Worm (Caenorhabditis elegans): Measurements from ENCODE around the gene rpl-23.

The rpl-23 gene

DNA sequence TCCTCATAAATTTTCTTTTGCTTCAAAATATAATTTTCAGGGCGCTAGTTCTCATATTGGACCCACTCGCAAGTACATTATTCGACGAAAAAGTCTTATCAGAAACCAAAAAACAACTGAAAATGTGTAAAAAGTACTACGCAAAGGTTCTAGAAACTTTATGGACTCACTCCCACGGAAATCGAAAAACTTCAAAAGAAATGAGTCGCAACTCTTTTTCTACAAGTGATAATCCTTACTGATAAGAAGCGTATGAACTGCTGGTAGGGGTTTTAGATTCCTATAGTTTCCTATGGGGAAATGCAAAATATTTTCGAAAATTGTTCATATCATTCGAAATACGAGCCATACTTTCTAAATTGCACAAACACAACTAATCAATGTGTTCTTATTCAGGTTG, 38.7 kb upstream of the rpl-23 start, which contains the start of gene B0244.5:
Gene B0244.5, plus strand, starts transcription at position 301 of the 400 bp plus-strand sequence.
- TF ChIP-seq mxl-1 (tag; optimal IDR thresholded peaks at IDR 0.05) (no peak), attf-3 (GFP tag; conservative IDR thresholded peaks at IDR 0.05) (no peak), B0019.2 (GFP tag; conservative IDR thresholded peaks at IDR 0.05) (no peak), gei-17 (GFP tag; optimal IDR thresholded peaks at IDR 0.05) (no peak), hrde-1 (tag; optimal IDR thresholded peaks at IDR 0.05; ENCODE audit: borderline replicate concordance) (no peak), egrh-3 (GFP tag; IDR thresholded peaks at IDR 0.05) (no peak)

DNA sequence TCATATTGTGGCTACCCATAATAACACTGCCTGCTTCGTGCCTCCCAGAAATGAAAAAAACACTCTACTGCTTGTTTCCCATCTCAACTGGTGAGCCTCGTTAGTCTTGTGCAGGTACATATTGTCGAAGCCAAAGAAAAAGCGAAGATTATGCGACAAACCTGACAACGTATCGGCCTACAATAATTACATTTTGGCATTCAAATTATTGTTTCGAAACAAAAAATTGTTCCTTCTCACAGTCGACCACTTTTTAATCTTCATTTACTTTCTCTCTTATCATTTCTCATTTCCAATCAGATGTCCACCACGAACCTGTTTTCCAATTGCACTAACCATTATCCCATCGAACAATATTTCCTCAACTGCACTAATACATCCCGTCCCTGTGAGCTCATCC, 37.2 kb upstream of the rpl-23 start, which contains the start of gene B0244.15:
Gene B0244.15, plus strand, starts transcription at position 301 of the 400 bp plus-strand sequence.
- TF ChIP-seq bed-1 (GFP tag; IDR thresholded peaks at IDR 0.05), result no peak
- TF ChIP-seq akir-1 (GFP tag; optimal IDR thresholded peaks at IDR 0.05), result no peak
- TF ChIP-seq ztf-26 (tag; optimal IDR thresholded peaks at IDR 0.05), result no peak
- TF ChIP-seq hsf-1 (GFP tag; IDR thresholded peaks at IDR 0.05), result no peak
- TF ChIP-seq nhr-179 (tag; optimal IDR thresholded peaks at IDR 0.05), result no peak
- TF ChIP-seq nhr-90 (tag; optimal IDR thresholded peaks at IDR 0.05), result no peak
- no peak for TF ChIP-seq gei-17 (GFP tag; optimal IDR thresholded peaks at IDR 0.05)
- no peak for TF ChIP-seq cebp-1 (GFP tag; IDR thresholded peaks at IDR 0.05)
- no peak for TF ChIP-seq cebp-1 (tag; optimal IDR thresholded peaks at IDR 0.05)
- no peak for TF ChIP-seq ceh-40 (GFP tag; IDR thresholded peaks at IDR 0.05)
- no peak for TF ChIP-seq mcd-1 (GFP tag; IDR thresholded peaks at IDR 0.05)
- TF ChIP-seq nhr-27 (tag; optimal IDR thresholded peaks at IDR 0.05), result no peak
- TF ChIP-seq fkh-3 (tag; optimal IDR thresholded peaks at IDR 0.05), result no peak
- TF ChIP-seq B0261.1 (tag; optimal IDR thresholded peaks at IDR 0.05), result no peak
- TF ChIP-seq F57C9.4 (tag; optimal IDR thresholded peaks at IDR 0.05), result no peak
- no peak for TF ChIP-seq ceh-27 (GFP tag; optimal IDR thresholded peaks at IDR 0.05)
- TF ChIP-seq B0035.1 (tag; optimal IDR thresholded peaks at IDR 0.05), result no peak
- TF ChIP-seq Y79H2A.3 (GFP tag; conservative IDR thresholded peaks at IDR 0.05), result no peak
- TF ChIP-seq sptf-2 (GFP tag; optimal IDR thresholded peaks at IDR 0.05), result no peak
- TF ChIP-seq chd-7 (tag; optimal IDR thresholded peaks at IDR 0.05), result no peak

- TF ChIP-seq F55B11.4 (tag; optimal IDR thresholded peaks at IDR 0.05; ENCODE audit: borderline replicate concordance, insufficient read depth), result no peak
- TF ChIP-seq ccch-3 (GFP tag; optimal IDR thresholded peaks at IDR 0.05), result no peak
- TF ChIP-seq lin-35 (GFP tag; optimal IDR thresholded peaks at IDR 0.05), result no peak
- no peak for TF ChIP-seq repo-1 (tag; optimal IDR thresholded peaks at IDR 0.05)
- no peak for TF ChIP-seq sea-2 (GFP tag; IDR thresholded peaks at IDR 0.05)
- no peak for TF ChIP-seq hmg-1.2 (GFP tag; IDR thresholded peaks at IDR 0.05)
- TF ChIP-seq aptf-3 (GFP tag; IDR thresholded peaks at IDR 0.05), result no peak
- no peak for TF ChIP-seq Y56A3A.18 (GFP tag; IDR thresholded peaks at IDR 0.05)
- TF ChIP-seq mel-28 (tag; optimal IDR thresholded peaks at IDR 0.05; ENCODE audit: borderline replicate concordance), result no peak
- TF ChIP-seq F10E7.11 (tag; optimal IDR thresholded peaks at IDR 0.05), result no peak
- TF ChIP-seq let-526 (GFP tag; IDR thresholded peaks at IDR 0.05), result no peak
- no peak for TF ChIP-seq B0019.2 (GFP tag; conservative IDR thresholded peaks at IDR 0.05)
- no peak for TF ChIP-seq K12H6.12 (tag; optimal IDR thresholded peaks at IDR 0.05)
- TF ChIP-seq fkh-3 (tag; optimal IDR thresholded peaks at IDR 0.05), result no peak
- TF ChIP-seq athp-1 (tag; optimal IDR thresholded peaks at IDR 0.05), result no peak
- TF ChIP-seq tbp1 (GFP tag; optimal IDR thresholded peaks at IDR 0.05), result no peak
These were observed 34.7 kb upstream of the rpl-23 start, which contains the start of gene B0244.16 for ce11 chrIII:5740666-5741065. Gene B0244.16, plus strand, starts transcription at chrIII:5740966.
